Fruit fly (Drosophila melanogaster) whole organism, embryonic: ENCODE data around the gene CG17364.

Experiments used
- Atf3 ChIP-seq: fragments of 200-800 bp; sonication (Bioruptor generic); optimal IDR thresholded peaks from 3 replicates; lab custom pipeline; 2016; ENCODE audit warnings: missing biosample characterization, missing genetic modification characterization
- B-H2 ChIP-seq: fragments of 200-800 bp; sonication (Bioruptor generic); optimal IDR thresholded peaks from 2 replicates; lab custom pipeline; 2018; ENCODE audit warnings: missing biosample characterization, mild to moderate bottlenecking, missing genetic modification characterization
- CG10147 ChIP-seq: fragments of 200-800 bp; sonication (Bioruptor generic); optimal IDR thresholded peaks from 2 replicates; lab custom pipeline; 2019; ENCODE audit warnings: missing biosample characterization, mild to moderate bottlenecking, missing genetic modification characterization, moderate library complexity
- CG10462 ChIP-seq: fragments of 200-800 bp; sonication (Bioruptor generic); optimal IDR thresholded peaks from 2 replicates; lab custom pipeline; 2016; ENCODE audit warnings: missing biosample characterization, missing genetic modification characterization
- CG11696 ChIP-seq: fragments of 200-800 bp; sonication (Bioruptor generic); IDR thresholded peaks from 2 replicates; pipeline ENCODE4 v1.3.6; 2022; ENCODE audit warnings: missing biosample characterization, missing genetic modification characterization
- CG14667 ChIP-seq: fragments of 200-800 bp; sonication (Bioruptor generic); IDR thresholded peaks from 2 replicates; pipeline ENCODE4 v1.3.6; 2022; ENCODE audit warnings: missing biosample characterization, missing genetic modification characterization
- CG14860 ChIP-seq: fragments of 200-800 bp; sonication (Bioruptor generic); IDR thresholded peaks from 3 replicates; pipeline ENCODE4 v1.3.6; 2022; ENCODE audit warnings: missing biosample characterization, missing genetic modification characterization; ENCODE audit not compliant: partially characterized antibody
- CG15514 ChIP-seq: fragments of 200-800 bp; sonication (Bioruptor generic); optimal IDR thresholded peaks from 3 replicates; lab custom pipeline; 2017; ENCODE audit warnings: missing biosample characterization, missing genetic modification characterization, mild to moderate bottlenecking, moderate library complexity, missing genetic modification reagents
- CG2712 ChIP-seq: fragments of 200-800 bp; optimal IDR thresholded peaks from 3 replicates; lab custom pipeline; 2019; ENCODE audit warnings: missing biosample characterization, mild to moderate bottlenecking, missing genetic modification characterization, moderate library complexity
- CG31441 ChIP-seq: fragments of 200-800 bp; sonication (Bioruptor generic); IDR thresholded peaks from 2 replicates; pipeline ENCODE4 v1.3.6; 2022; ENCODE audit warnings: missing biosample characterization, missing genetic modification characterization
- CG3281 ChIP-seq: fragments of 200-800 bp; sonication (Bioruptor generic); optimal IDR thresholded peaks from 3 replicates; lab custom pipeline; 2017; ENCODE audit warnings: missing biosample characterization, mild to moderate bottlenecking, missing genetic modification characterization
- CG6254 ChIP-seq: fragments of 200-800 bp; sonication (Bioruptor generic); optimal IDR thresholded peaks from 3 replicates; lab custom pipeline; 2017; ENCODE audit warnings: mild to moderate bottlenecking, missing biosample characterization, missing genetic modification reagents, missing genetic modification characterization
- CG7271 ChIP-seq: fragments of 200-800 bp; sonication (Bioruptor generic); optimal IDR thresholded peaks from 2 replicates; lab custom pipeline; 2018; ENCODE audit warnings: missing biosample characterization, mild to moderate bottlenecking, missing genetic modification characterization, moderate library complexity
- CG7839 ChIP-seq: fragments of 200-800 bp; sonication (Bioruptor generic); optimal IDR thresholded peaks from 3 replicates; lab custom pipeline; 2018; ENCODE audit warnings: missing biosample characterization, mild to moderate bottlenecking, missing genetic modification characterization, moderate library complexity
- CG9215 ChIP-seq: fragments of 200-800 bp; sonication (Bioruptor generic); IDR thresholded peaks from 2 replicates; pipeline ENCODE4 v1.3.6; 2022; ENCODE audit warnings: missing biosample characterization, missing genetic modification characterization
- CG9437 ChIP-seq: fragments of 200-800 bp; sonication (Bioruptor generic); optimal IDR thresholded peaks from 2 replicates; lab custom pipeline; 2018; ENCODE audit warnings: missing biosample characterization, mild to moderate bottlenecking, missing genetic modification characterization
- D ChIP-seq, 2 experiments: fragments of 200-800 bp in 1 of 2; fragments of >200 bp in 1 of 2; sonication (Bioruptor generic) in 1 of 2; optimal IDR thresholded peaks; 2 replicates in 1 of 2; 3 replicates in 1 of 2; lab custom pipeline; 2017; ENCODE audit warnings: mild to moderate bottlenecking in 1 of 2, missing biosample characterization in 1 of 2, missing genetic modification characterization in 1 of 2, missing genetic modification reagents in 1 of 2
- Dll ChIP-seq: fragments of 200-800 bp; sonication (Bioruptor generic); IDR thresholded peaks from 4 replicates; pipeline ENCODE4 v1.3.6; 2022; ENCODE audit warnings: missing biosample characterization, missing genetic modification characterization; ENCODE audit not compliant: partially characterized antibody
- Elba2 ChIP-seq: fragments of 200-800 bp; sonication (Bioruptor generic); optimal IDR thresholded peaks from 3 replicates; lab custom pipeline; 2016; ENCODE audit warnings: missing biosample characterization, missing genetic modification characterization
- Fer2 ChIP-seq: fragments of 200-800 bp; sonication (Bioruptor generic); optimal IDR thresholded peaks from 2 replicates; lab custom pipeline; 2018; ENCODE audit warnings: missing biosample characterization, mild to moderate bottlenecking, missing genetic modification characterization, moderate library complexity
- H2.0 ChIP-seq: fragments of 200-800 bp; sonication (Bioruptor generic); IDR thresholded peaks from 2 replicates; pipeline ENCODE4 v1.3.6; 2022; ENCODE audit warnings: missing biosample characterization, missing genetic modification characterization
- Jarid2 ChIP-seq: fragments of 200-800 bp; sonication (Bioruptor generic); optimal IDR thresholded peaks from 3 replicates; lab custom pipeline; 2017; ENCODE audit warnings: mild to moderate bottlenecking, missing biosample characterization, missing genetic modification reagents, missing genetic modification characterization
- Lim3 ChIP-seq: fragments of 200-800 bp; sonication (Bioruptor generic); IDR thresholded peaks from 2 replicates; pipeline ENCODE4 v1.3.6; 2022; ENCODE audit warnings: missing biosample characterization, missing genetic modification characterization
- Meics ChIP-seq: fragments of 200-800 bp; sonication (Bioruptor generic); optimal IDR thresholded peaks from 2 replicates; lab custom pipeline; 2017; ENCODE audit warnings: missing biosample characterization, mild to moderate bottlenecking, missing genetic modification characterization
- Myb ChIP-seq: fragments of 200-800 bp; sonication (Bioruptor generic); optimal IDR thresholded peaks from 2 replicates; lab custom pipeline; 2016; ENCODE audit warnings: missing biosample characterization, missing genetic modification characterization
- NfI ChIP-seq: fragments of 200-800 bp; sonication (Bioruptor generic); optimal IDR thresholded peaks from 3 replicates; lab custom pipeline; 2018; ENCODE audit warnings: missing biosample characterization, mild to moderate bottlenecking, missing genetic modification characterization, moderate library complexity
- Rx ChIP-seq: fragments of 200-800 bp; sonication (Bioruptor generic); IDR thresholded peaks from 2 replicates; pipeline ENCODE4 v1.3.6; 2022; ENCODE audit warnings: missing biosample characterization, missing genetic modification characterization
- Sox100B ChIP-seq: fragments of 200-800 bp; sonication (Bioruptor generic); optimal IDR thresholded peaks from 3 replicates; lab custom pipeline; 2018; ENCODE audit warnings: missing biosample characterization, mild to moderate bottlenecking, missing genetic modification characterization
- Spps ChIP-seq: fragments of 200-800 bp; sonication (Bioruptor generic); optimal IDR thresholded peaks from 2 replicates; lab custom pipeline; 2018; ENCODE audit warnings: missing biosample characterization, mild to moderate bottlenecking, missing genetic modification characterization
- ac ChIP-seq: fragments of 200-800 bp; sonication (Bioruptor generic); optimal IDR thresholded peaks from 3 replicates; lab custom pipeline; 2017; ENCODE audit warnings: missing biosample characterization, mild to moderate bottlenecking, missing genetic modification characterization
- ash1 ChIP-seq: fragments of 200-800 bp; sonication (Bioruptor generic); optimal IDR thresholded peaks from 2 replicates; lab custom pipeline; 2018; ENCODE audit warnings: missing biosample characterization, mild to moderate bottlenecking, missing genetic modification characterization
- corto ChIP-seq: fragments of 200-800 bp; sonication (Bioruptor generic); optimal IDR thresholded peaks from 2 replicates; lab custom pipeline; 2016; ENCODE audit warnings: missing biosample characterization, mild to moderate bottlenecking, missing genetic modification characterization, moderate library complexity
- dan ChIP-seq: fragments of 200-800 bp; sonication (Bioruptor generic); IDR thresholded peaks from 2 replicates; pipeline ENCODE4 v1.3.6; 2022; ENCODE audit warnings: missing biosample characterization, missing genetic modification characterization
- dmrt99B ChIP-seq: fragments of 200-800 bp; sonication (Bioruptor generic); optimal IDR thresholded peaks from 2 replicates; lab custom pipeline; 2018; ENCODE audit warnings: missing biosample characterization, mild to moderate bottlenecking, missing genetic modification characterization, moderate library complexity
- esg ChIP-seq: fragments of 200-800 bp; sonication (Bioruptor generic); conservative IDR thresholded peaks from 2 replicates; pipeline ENCODE4 v1.3.6; 2022; ENCODE audit warnings: missing biosample characterization, missing genetic modification characterization
- eyg ChIP-seq: fragments of 200-800 bp; sonication (Bioruptor generic); optimal IDR thresholded peaks from 3 replicates; lab custom pipeline; 2016; ENCODE audit warnings: missing biosample characterization, missing genetic modification characterization
- fu2 ChIP-seq: fragments of 200-800 bp; sonication (Bioruptor generic); optimal IDR thresholded peaks from 2 replicates; lab custom pipeline; 2016; ENCODE audit warnings: missing biosample characterization, missing genetic modification characterization
- gcm2 ChIP-seq: fragments of 200-800 bp; sonication (Bioruptor generic); optimal IDR thresholded peaks from 2 replicates; lab custom pipeline; 2016; ENCODE audit warnings: missing biosample characterization, missing genetic modification characterization
- gsb ChIP-seq: fragments of 200-800 bp; sonication (Bioruptor generic); IDR thresholded peaks from 2 replicates; pipeline ENCODE4 v1.3.6; 2022; ENCODE audit warnings: missing biosample characterization, missing genetic modification characterization
- her ChIP-seq: fragments of 200-800 bp; sonication (Bioruptor generic); optimal IDR thresholded peaks from 2 replicates; lab custom pipeline; 2016; ENCODE audit warnings: missing biosample characterization, missing genetic modification characterization
- klu ChIP-seq: fragments of 200-800 bp; sonication (Bioruptor generic); IDR thresholded peaks from 2 replicates; pipeline ENCODE4 v1.3.6; 2022; ENCODE audit warnings: missing biosample characterization, missing genetic modification characterization
- lilli ChIP-seq: fragments of 200-800 bp; sonication (Bioruptor generic); optimal IDR thresholded peaks from 3 replicates; lab custom pipeline; 2016; ENCODE audit warnings: missing biosample characterization, missing genetic modification characterization
- mam ChIP-seq: fragments of 200-800 bp; sonication (Bioruptor generic); optimal IDR thresholded peaks from 3 replicates; lab custom pipeline; 2016; ENCODE audit warnings: missing biosample characterization, missing genetic modification characterization
- mirr ChIP-seq: fragments of 200-800 bp; sonication (Bioruptor generic); optimal IDR thresholded peaks from 3 replicates; lab custom pipeline; 2018; ENCODE audit warnings: missing biosample characterization, mild to moderate bottlenecking, missing genetic modification characterization
- p53 ChIP-seq: fragments of 200-800 bp; sonication (Bioruptor generic); optimal IDR thresholded peaks from 2 replicates; lab custom pipeline; 2016; ENCODE audit warnings: missing biosample characterization, missing genetic modification characterization
- pita ChIP-seq: fragments of 200-800 bp; sonication (Bioruptor generic); optimal IDR thresholded peaks from 2 replicates; lab custom pipeline; 2017; ENCODE audit warnings: missing biosample characterization, mild to moderate bottlenecking, missing genetic modification characterization
- shn ChIP-seq: fragments of 200-800 bp; sonication (Bioruptor generic); optimal IDR thresholded peaks from 3 replicates; lab custom pipeline; 2016; ENCODE audit warnings: missing biosample characterization, missing genetic modification characterization
- stwl ChIP-seq: fragments of 200-800 bp; sonication (Bioruptor generic); optimal IDR thresholded peaks from 3 replicates; lab custom pipeline; 2018; ENCODE audit warnings: missing biosample characterization, mild to moderate bottlenecking, missing genetic modification characterization, moderate library complexity
- sug ChIP-seq: fragments of 200-800 bp; optimal IDR thresholded peaks from 2 replicates; lab custom pipeline; 2019; ENCODE audit warnings: missing biosample characterization, mild to moderate bottlenecking, missing genetic modification characterization, moderate library complexity
- vfl ChIP-seq: fragments of 200-800 bp; sonication (Bioruptor generic); optimal IDR thresholded peaks from 2 replicates; lab custom pipeline; 2016; ENCODE audit warnings: missing biosample characterization, missing genetic modification characterization
- zen ChIP-seq: fragments of 200-800 bp; sonication (Bioruptor generic); optimal IDR thresholded peaks from 3 replicates; lab custom pipeline; 2018; ENCODE audit warnings: missing biosample characterization, mild to moderate bottlenecking, missing genetic modification characterization, moderate library complexity
- zfh2 ChIP-seq: fragments of 200-800 bp; sonication (Bioruptor generic); optimal IDR thresholded peaks from 2 replicates; lab custom pipeline; 2016; ENCODE audit warnings: missing biosample characterization, missing genetic modification characterization

Gene CG17364

DNA sequence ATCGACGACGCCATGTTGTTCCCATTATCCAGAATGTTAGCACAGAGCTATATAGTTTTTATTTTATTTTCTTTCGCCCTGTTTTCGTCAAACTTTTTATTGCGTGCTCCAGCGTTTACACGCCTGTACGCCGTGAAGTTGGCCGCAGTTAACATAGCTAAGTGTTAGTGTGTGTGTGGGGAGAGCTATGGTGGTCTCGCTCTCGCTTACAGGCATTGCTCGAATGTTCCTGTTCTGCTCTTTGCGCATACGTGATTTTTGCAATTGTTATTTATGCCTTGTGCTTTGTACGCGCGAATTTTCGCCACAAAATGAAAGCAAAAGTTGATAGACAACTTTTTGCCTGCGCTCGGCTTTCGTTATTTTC lies 10.8 kb upstream of the CG17364 start (continued):
- no peak for TF ChIP-seq Atf3 (GFP tag; lab: Kevin White, UChicago)
- TF ChIP-seq p53 (GFP tag; lab: Kevin White, UChicago), result peak; percentile 24
- no peak for TF ChIP-seq eyg (GFP tag; lab: Kevin White, UChicago)
- no peak for TF ChIP-seq vfl (GFP tag; lab: Kevin White, UChicago)
- TF ChIP-seq ash1, result no peak
- no peak for TF ChIP-seq Sox100B (GFP tag; lab: Kevin White, UChicago)
- peak; percentile 18 for TF ChIP-seq Meics (GFP tag; lab: Kevin White, UChicago)
- peak; percentile 36 for TF ChIP-seq NfI (GFP tag; lab: Kevin White, UChicago)
- no peak for TF ChIP-seq zfh2 (GFP tag; lab: Kevin White, UChicago)
- TF ChIP-seq gcm2, result no peak
- TF ChIP-seq Rx (GFP tag; lab: Robert Waterston, UW), result no peak
- no peak for TF ChIP-seq Spps (tag; lab: Kevin White, UChicago)
- no peak for TF ChIP-seq D (optimal IDR thresholded peaks at IDR 0.05; lab: Kevin White, UChicago)
- TF ChIP-seq D (GFP tag; optimal IDR thresholded peaks at IDR 0.05; lab: Kevin White, UChicago), result no peak
- no peak for TF ChIP-seq klu (GFP tag; lab: Robert Waterston, UW)
- no peak for TF ChIP-seq Jarid2 (GFP tag; lab: Kevin White, UChicago)
- no peak for TF ChIP-seq CG10147 (GFP tag; lab: Kevin White, UChicago)
- peak; percentile 71 for TF ChIP-seq mirr
- TF ChIP-seq CG10462 (GFP tag; lab: Kevin White, UChicago), result no peak
- TF ChIP-seq Dll (GFP tag; lab: Robert Waterston, UW), result no peak
- no peak for TF ChIP-seq fu2
- no peak for TF ChIP-seq CG14860 (GFP tag; lab: Robert Waterston, UW)
- no peak for TF ChIP-seq dan (GFP tag; lab: Robert Waterston, UW)
- TF ChIP-seq corto (GFP tag; lab: Kevin White, UChicago), result no peak
- TF ChIP-seq CG7271 (tag; lab: Kevin White, UChicago), result no peak
- TF ChIP-seq CG7839 (tag; lab: Kevin White, UChicago), result no peak
- peak; percentile 74 for TF ChIP-seq B-H2
- no peak for TF ChIP-seq CG3281 (GFP tag; lab: Kevin White, UChicago)
- no peak; the same call in 1 of the 2 replicates for TF ChIP-seq CG9215
- no peak for TF ChIP-seq her (GFP tag; lab: Kevin White, UChicago)
- peak; percentile 16 for TF ChIP-seq stwl (tag; lab: Kevin White, UChicago)
- no peak for TF ChIP-seq gsb
- no peak for TF ChIP-seq shn
- peak; percentile 21 for TF ChIP-seq sug
- peak; percentile 19 for TF ChIP-seq CG15514 (GFP tag; lab: Kevin White, UChicago)
- no peak for TF ChIP-seq CG14667 (GFP tag; lab: Robert Waterston, UW)
- TF ChIP-seq CG31441 (GFP tag; lab: Robert Waterston, UW), result no peak
- no peak for TF ChIP-seq H2.0 (GFP tag; lab: Robert Waterston, UW)
- peak; percentile 1 for TF ChIP-seq dmrt99B (tag; lab: Kevin White, UChicago)
- no peak for TF ChIP-seq Elba2 (GFP tag; lab: Kevin White, UChicago)
- TF ChIP-seq Fer2 (tag; lab: Kevin White, UChicago), result no peak
- no peak for TF ChIP-seq Lim3
- no peak for TF ChIP-seq lilli (GFP tag; lab: Kevin White, UChicago)
- no peak for TF ChIP-seq Myb (GFP tag; lab: Kevin White, UChicago)
- no peak for TF ChIP-seq ac (GFP tag; lab: Kevin White, UChicago)
- TF ChIP-seq mam (GFP tag; lab: Kevin White, UChicago), result no peak
- no peak for TF ChIP-seq pita (GFP tag; lab: Kevin White, UChicago)
- TF ChIP-seq CG6254, result peak; percentile 30
- TF ChIP-seq CG9437 (GFP tag; lab: Kevin White, UChicago), result no peak
- no peak for TF ChIP-seq CG11696 (GFP tag; lab: Robert Waterston, UW)
- TF ChIP-seq esg (GFP tag; lab: Robert Waterston, UW), result no peak
- no peak for TF ChIP-seq CG2712
- TF ChIP-seq zen (tag; lab: Kevin White, UChicago), result no peak
